Worm (Caenorhabditis elegans) whole organism, L1 larva: ENCODE data around the gene K07E12.2.

Experiments
- ama-1 ChIP-seq: fragments of 150-350 bp; optimal IDR thresholded peaks from 2 replicates; lab custom pipeline; 2014
- ceh-82 ChIP-seq, 3 experiments: fragments of 150-350 bp in 1 of 3; sonication (generic microtip) in 2 of 3; optimal IDR thresholded peaks; 2 replicates each; lab custom pipeline; 2014 to 2017; ENCODE audit warnings: missing biosample characterization in 3 of 3, missing genetic modification characterization in 3 of 3
- elt-2 ChIP-seq: sonication (generic microtip); optimal IDR thresholded peaks from 2 replicates; lab custom pipeline; 2016; ENCODE audit warnings: missing genetic modification characterization, mild to moderate bottlenecking, inconsistent platforms, missing compliant biosample characterization, missing genetic modification reagents
- fkh-10 ChIP-seq: sonication (generic microtip); optimal IDR thresholded peaks from 2 replicates; lab custom pipeline; 2017; ENCODE audit warnings: missing biosample characterization, missing genetic modification reagents, missing genetic modification characterization
- lin-13 ChIP-seq: fragments of 150-350 bp; optimal IDR thresholded peaks from 2 replicates; lab custom pipeline; 2014; ENCODE audit warnings: missing biosample characterization, missing genetic modification reagents, missing genetic modification characterization
- lin-39 ChIP-seq: fragments of 150-350 bp; optimal IDR thresholded peaks from 2 replicates; lab custom pipeline; 2014; ENCODE audit warnings: missing biosample characterization, missing genetic modification reagents, missing genetic modification characterization
- lsy-2 ChIP-seq, 2 experiments: fragments of 150-350 bp; optimal IDR thresholded peaks; 2 replicates each; lab custom pipeline; 2014; ENCODE audit warnings: missing biosample characterization in 2 of 2, missing genetic modification characterization in 2 of 2
- mep-1 ChIP-seq: fragments of 150-350 bp; optimal IDR thresholded peaks from 2 replicates; lab custom pipeline; 2014; ENCODE audit warnings: missing biosample characterization, missing genetic modification characterization
- nhr-90 ChIP-seq: sonication (generic microtip); optimal IDR thresholded peaks from 2 replicates; lab custom pipeline; 2016; ENCODE audit warnings: mild to moderate bottlenecking, missing genetic modification characterization, missing compliant biosample characterization; ENCODE audit not compliant: poor library complexity
- pag-3 ChIP-seq: sonication (generic microtip); optimal IDR thresholded peaks from 2 replicates; lab custom pipeline; 2017; ENCODE audit warnings: missing genetic modification characterization, mild to moderate bottlenecking, missing compliant biosample characterization, antibody characterized with exemption, borderline replicate concordance; ENCODE audit not compliant: insufficient read depth
- sox-4 ChIP-seq: sonication (generic microtip); optimal IDR thresholded peaks from 2 replicates; lab custom pipeline; 2016; ENCODE audit warnings: missing genetic modification characterization, missing compliant biosample characterization
- sptf-1 ChIP-seq: fragments of 150-350 bp; optimal IDR thresholded peaks from 2 replicates; lab custom pipeline; 2014; ENCODE audit warnings: missing biosample characterization, missing genetic modification characterization
- zag-1 ChIP-seq: fragments of 150-350 bp; optimal IDR thresholded peaks from 2 replicates; lab custom pipeline; 2014; ENCODE audit warnings: missing biosample characterization, missing genetic modification characterization
- ztf-4 ChIP-seq: fragments of 150-350 bp; optimal IDR thresholded peaks from 2 replicates; lab custom pipeline; 2014; ENCODE audit warnings: missing biosample characterization, missing genetic modification characterization

- TF ChIP-seq mep-1 (tag; lab: Kevin White, UChicago) (no peak), lin-13 (no peak), lin-39 (no peak), ama-1 (lab: Kevin White, UChicago) (no peak), elt-2 (no peak), zag-1 (no peak), ceh-82 (tag; optimal IDR thresholded peaks at IDR 0.05; lab: Kevin White, UChicago) (no peak), nhr-90 (tag; lab: Kevin White, UChicago) (no peak), lsy-2 (tag; optimal IDR thresholded peaks at IDR 0.05; lab: Kevin White, UChicago) (no peak), fkh-10 (GFP tag; lab: Kevin White, UChicago) (no peak), sptf-1 (tag; lab: Kevin White, UChicago) (no peak), pag-3 (no peak), ztf-4 (no peak), sox-4 (tag; lab: Kevin White, UChicago) (no peak)
Observed at ce11 chrIII:6736566-6736965, 505 bp upstream of the K07E12.2 start, which contains the start of gene Y102E9.6.
